Fruit fly (Drosophila melanogaster): ENCODE data around the gene CG13700.

CG13700 gene

DNA sequence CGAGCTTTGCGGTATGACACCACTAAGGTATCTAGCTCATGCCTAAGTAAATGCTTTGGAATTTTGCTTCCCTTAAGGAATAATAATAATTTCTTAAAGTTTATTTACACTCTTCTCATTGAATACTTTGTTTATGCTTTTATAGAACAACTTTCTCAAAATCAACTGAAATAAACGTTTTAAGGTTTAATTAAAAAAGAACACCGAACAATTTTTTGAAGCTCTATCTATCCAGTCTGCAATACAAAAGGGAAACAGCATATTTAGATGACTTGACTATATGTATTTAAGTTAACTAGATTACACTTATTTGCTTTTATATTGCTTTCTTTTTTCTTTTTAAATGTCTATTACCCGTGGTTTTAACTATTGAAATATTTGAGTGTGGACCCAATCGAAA lies at the start of gene CG13700:
Gene CG13700 (minus strand): TSS at position 101 of the 400 bp plus-strand sequence.
- TF ChIP-seq CG17801 (GFP tag; optimal IDR thresholded peaks at IDR 0.05; ENCODE audit: partially characterized antibody): no peak

DNA sequence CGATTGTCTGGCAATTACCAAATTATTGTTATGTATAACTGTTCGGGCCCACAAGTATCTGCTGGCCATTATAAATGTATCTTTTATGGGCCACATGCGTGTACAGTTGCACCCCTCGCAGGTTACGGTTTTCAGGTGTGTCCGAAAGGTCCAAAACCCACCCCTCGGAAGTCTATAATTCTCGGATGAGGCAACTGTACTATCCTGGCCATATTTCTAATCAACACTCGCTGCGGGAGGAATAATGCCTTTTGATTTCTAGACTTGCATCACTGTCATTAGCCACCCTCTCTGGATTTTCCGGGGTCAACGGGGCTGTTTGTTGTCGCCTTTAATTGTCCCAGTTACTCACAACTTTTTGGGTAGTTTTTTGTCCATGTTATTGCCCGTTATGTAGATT lies 49.4 kb upstream of the CG13700 start:
- TF ChIP-seq CG17801 (GFP tag; optimal IDR thresholded peaks at IDR 0.05; ENCODE audit: partially characterized antibody): no peak

DNA sequence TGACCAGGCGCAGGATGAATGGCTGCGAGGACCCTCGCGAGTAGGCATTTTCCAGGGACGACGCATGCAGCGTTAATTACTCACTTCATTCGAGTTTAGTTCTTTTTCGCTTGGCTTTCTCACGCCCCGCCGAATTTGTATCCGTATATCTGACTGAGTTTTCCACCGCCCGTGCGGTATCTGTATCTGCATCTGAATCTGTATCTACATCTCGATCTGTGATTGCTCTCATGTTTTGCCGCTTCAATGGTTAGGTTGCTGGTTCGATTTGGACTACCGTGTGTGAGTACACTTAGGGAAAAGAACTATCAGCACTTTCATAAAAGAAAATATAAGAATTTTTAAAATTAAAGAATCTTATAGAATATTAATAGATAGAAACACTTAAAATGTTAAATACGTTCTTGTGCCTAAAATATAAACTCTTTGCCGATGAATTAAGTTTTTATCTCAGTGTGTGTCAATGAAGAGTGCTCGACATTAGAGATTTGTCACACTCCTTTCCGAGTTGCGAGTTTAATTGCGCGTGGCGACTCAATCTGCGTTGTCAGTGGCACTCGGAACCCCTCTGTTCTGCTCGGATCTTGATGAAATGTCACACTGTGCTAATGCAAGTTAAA lies 48.1 kb upstream of the CG13700 start:
- no peak for TF ChIP-seq CG17801 (GFP tag; optimal IDR thresholded peaks at IDR 0.05; ENCODE audit: partially characterized antibody)

DNA sequence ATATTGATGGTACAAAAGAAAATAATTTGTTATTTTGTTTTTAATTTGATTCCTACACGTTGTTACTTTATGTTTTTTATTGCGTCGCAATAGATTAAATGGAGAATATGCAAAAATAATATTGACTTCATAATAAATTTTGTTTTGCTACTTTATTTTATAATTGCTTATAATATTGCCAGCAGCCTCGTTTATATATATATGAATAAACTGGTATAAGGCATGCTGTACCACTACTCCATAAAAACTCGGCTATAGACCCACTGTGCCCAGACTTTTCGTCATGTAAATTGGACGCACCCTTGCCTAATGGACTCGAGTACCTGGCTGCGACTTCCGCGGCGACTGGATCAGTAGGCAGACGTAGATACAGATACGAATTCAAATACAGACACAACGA lies 47.6 kb upstream of the CG13700 start:
- TF ChIP-seq CG17801 (GFP tag; optimal IDR thresholded peaks at IDR 0.05; ENCODE audit: partially characterized antibody): no peak

DNA sequence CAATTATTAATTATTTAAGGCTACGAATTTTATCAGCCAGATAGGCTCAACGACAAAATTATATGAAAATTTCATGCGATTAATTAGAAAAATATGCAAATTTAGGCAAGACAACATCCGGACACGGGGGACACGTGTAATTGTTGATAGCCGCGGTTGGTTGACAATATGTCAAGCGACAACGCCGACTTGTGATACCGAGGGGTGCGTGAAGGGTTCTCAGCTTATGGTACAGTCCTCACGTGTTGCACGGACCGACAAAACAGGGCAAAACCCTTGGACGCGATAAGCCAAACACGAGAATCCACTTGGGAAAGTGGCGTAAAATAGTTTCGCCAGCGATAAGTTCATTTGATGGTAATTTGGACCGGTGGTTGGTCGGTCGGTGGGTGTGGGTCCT lies 47.0 kb upstream of the CG13700 start:
- TF ChIP-seq CG17801 (GFP tag; optimal IDR thresholded peaks at IDR 0.05; ENCODE audit: partially characterized antibody): no peak

DNA sequence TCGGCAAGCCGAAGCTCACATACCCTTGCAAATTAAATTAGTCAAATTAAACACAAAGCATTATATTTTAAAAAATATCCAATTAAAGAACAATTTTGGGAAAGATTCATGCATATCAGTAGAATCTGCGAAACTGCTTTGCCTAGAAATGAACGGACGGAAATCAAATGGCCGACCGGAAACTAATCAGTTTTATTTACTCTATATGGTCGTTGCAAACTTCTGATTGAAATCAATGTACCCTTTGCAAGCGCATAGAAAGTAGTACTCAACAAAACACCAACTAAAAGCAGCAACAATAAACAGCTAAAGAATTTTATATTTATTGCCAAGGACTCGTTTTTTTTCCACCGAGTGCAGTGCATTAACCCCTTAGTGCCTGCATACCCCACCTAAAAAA lies 43.9 kb upstream of the CG13700 start:
- TF ChIP-seq CG17801 (GFP tag; optimal IDR thresholded peaks at IDR 0.05; ENCODE audit: partially characterized antibody): no peak

DNA sequence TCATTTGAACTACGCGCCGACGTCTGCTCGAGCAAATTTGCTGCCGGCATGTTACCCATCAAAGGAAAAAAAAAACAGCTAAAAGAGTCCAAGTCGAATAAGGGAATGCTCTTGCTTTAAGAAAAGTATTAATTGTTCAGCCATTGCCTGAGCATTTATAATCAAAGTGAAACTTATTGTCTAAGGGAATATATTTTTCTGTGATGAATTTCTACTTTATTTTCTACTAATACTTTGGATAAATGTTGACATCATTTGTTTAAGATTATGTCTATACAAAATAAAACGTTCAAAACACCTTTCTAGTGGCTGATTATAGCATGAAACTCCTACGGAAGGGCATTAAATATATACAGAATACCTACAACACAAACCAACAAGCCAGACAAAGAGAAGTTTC lies 33.2 kb upstream of the CG13700 start:
- TF ChIP-seq CG17801 (GFP tag; optimal IDR thresholded peaks at IDR 0.05; ENCODE audit: partially characterized antibody): no peak

DNA sequence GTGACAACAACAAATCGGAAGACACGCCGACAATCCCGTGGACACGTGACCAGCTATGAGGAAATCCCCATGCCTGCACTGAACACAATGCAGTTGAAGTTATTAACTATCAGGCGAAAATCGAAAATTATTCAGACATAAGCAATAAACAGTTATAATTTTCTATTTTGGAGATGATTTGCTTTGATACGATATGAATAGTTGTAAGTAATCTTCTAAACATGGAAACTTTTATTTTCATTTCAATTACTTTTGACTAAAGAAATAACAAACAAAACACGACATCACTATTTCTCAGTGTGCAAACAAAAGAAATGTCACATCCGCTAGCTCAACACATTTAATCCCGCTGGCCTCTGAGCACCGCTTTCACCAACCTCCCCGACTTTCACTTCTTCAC lies 28.0 kb upstream of the CG13700 start:
- TF ChIP-seq CG17801 (GFP tag; optimal IDR thresholded peaks at IDR 0.05; ENCODE audit: partially characterized antibody): no peak

DNA sequence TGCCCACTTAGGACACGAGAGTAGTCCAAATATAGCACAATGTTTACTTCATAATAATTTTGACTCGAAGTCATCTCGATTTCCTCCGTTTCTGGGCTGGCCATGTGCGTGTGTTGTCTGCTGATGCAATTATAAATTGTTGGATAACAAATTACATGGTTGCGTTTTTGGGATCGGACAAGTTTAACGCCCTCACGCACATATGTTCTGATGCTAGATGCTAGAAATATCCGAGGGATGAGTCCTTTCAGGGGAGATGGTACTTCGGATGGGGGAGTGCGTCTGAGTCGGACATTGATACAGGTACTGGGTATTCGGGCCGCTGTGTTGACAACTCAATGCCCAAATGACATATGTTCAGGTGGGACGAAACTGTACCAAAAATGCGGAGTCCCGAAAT lies 15.0 kb upstream of the CG13700 start:
- no peak for TF ChIP-seq CG17801 (GFP tag; optimal IDR thresholded peaks at IDR 0.05; ENCODE audit: partially characterized antibody)

DNA sequence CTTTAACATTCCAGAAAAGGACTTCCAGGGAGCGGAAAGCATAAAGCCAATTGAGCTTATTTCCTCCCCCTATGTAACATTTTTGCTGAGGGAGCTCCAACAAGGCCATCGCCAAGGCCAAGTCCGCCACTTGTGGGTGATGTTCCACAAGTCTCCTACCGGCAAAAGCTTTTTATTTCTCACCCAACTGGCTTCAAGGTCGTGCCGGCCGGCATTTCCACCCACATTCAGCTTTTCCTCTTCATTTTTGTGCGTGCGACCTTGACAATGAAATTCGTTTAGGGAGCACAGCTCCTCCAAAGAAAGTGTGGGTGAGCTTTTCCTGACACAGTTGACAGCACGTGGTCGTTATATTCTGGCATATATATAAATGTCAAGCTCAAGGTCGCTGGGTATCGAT lies 4.7 kb upstream of the CG13700 start:
- TF ChIP-seq CG17801 (GFP tag; optimal IDR thresholded peaks at IDR 0.05; ENCODE audit: partially characterized antibody): no peak

DNA sequence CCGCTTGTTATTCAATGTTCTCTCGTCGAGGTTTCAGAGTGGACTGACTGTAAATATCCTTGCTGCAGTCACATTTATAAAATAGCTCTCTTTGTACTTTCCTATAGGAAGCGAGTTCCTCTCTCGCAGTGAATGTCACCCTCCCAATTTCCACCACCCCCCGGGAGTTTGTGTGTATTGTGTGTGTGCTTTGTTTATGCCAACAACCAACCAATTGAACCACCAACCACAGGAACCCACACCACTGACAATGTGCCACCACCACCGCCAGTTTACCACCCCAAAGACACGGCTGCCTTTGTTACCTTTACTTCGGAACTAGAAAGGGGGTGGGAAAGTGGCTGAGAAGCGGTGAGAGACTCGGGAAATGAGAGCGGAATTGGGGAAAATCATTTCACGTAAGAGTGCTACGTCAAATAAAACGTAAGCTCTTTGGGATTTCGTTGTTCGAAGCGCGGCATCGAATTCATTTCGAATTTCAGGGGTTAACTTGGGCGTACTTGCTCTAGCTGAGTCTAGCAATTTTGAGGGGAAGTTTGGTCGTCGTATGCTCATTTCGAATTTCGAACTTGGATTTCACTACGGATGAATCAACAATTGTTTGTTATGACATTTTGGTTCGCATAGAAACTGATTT lies 3.4 kb upstream of the CG13700 start, which contains the start of gene grim:
Gene grim (minus strand): TSS at position 51 of the 637 bp plus-strand sequence.
- TF ChIP-seq CG17801 (GFP tag; optimal IDR thresholded peaks at IDR 0.05; ENCODE audit: partially characterized antibody): no peak

DNA sequence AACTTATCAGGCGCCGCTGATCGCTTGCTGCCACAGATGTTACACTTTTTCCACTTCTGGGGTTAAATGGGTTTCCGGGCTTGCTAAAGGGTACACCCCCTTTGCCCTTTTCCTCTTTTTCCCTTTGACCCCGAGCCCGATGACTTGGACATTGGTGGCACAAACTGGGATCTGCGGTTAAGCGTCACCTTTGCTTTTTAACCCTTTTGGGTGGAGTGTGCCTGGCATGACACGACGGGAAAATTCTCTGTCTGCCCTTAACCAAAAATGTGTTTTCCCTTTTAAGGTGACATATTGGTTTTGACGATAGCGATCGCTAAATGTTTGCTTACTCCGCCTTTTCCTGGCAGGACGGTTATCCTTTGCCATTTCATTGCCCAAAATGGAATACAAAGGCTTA lies 961 bp upstream of the CG13700 start:
- TF ChIP-seq CG17801 (GFP tag; optimal IDR thresholded peaks at IDR 0.05; ENCODE audit: partially characterized antibody): no peak

DNA sequence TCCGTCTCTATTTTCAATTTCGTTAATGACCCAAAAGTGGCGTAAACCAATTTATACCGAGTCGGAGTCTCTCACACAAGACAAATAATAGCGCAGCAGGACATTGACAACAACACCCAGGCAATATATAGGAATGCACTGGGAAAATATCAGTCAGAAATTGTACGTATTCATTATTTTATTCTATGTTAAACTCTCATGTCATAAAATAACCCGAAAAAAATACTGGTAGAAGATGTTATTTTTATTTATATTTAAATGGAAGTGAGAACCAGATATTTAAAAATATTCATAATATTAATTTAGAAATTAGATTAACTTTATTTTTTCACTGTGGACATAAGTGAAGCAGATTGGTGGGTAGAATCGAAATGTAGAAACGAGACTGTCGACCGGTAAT lies 3.7 kb downstream of the CG13700 start:
- TF ChIP-seq CG17801 (GFP tag; optimal IDR thresholded peaks at IDR 0.05; ENCODE audit: partially characterized antibody): no peak

DNA sequence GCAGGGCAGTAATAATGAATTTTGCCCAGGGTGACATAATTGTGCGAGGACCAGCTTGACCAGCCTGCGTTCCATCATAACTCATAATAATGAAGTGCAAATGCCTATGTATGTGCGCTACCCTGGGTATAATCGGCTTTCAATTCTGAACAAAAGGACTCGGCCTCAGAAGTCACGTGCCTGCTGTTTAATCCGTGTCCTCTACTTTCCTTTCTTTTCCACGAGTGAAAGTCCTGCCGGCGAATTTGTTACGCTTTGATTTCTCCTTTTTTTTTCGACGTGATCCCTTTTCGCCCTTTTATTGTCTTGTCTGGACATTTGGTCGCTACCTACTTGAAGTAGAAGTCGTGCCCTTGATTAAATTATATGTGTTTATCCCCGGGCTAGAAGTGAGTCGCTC lies 4.6 kb downstream of the CG13700 start:
- TF ChIP-seq CG17801 (GFP tag; optimal IDR thresholded peaks at IDR 0.05; ENCODE audit: partially characterized antibody): no peak

DNA sequence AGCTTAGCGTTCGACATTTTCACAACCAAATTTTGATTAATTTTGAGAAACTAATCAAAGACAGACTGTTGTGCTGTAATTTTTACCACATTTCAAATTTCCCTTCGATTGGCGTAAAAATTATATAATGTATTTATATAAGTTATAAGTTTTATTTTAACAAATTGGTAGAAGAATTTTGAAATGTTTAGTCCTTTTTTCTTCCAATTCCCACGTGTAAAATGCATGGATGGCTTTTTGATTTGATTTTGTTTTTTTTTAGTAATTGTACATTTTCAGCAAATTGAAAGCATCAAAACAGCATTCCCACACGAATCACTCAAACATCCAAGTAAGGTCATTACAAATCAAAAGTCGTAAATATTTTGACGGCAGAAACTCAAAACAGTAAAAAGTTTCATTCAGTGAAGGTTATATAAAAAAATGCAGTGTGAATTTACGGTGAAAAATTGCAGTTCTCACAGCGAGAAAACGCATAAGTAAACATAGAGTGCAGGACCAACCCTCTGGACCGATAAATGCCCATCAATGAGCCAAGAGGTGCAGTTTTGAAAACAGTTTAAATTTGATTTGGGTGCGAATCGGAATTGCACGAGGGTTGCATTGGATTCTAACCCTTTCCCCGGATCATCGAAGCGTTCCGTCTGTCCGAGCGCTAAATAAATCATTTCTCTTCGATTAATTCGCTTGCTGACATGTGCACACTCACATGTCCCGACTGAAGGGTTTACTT lies 6.7 kb downstream of the CG13700 start, which contains the start of gene CG5103:
Gene CG5103 (minus strand): TSS at position 51 of the 733 bp plus-strand sequence.
- no peak for TF ChIP-seq CG17801 (GFP tag; optimal IDR thresholded peaks at IDR 0.05; ENCODE audit: partially characterized antibody)

Data from ovary, adult (tissue).